Worm (Caenorhabditis elegans): ENCODE results near the gene CD4.11.

CD4.11 gene

DNA sequence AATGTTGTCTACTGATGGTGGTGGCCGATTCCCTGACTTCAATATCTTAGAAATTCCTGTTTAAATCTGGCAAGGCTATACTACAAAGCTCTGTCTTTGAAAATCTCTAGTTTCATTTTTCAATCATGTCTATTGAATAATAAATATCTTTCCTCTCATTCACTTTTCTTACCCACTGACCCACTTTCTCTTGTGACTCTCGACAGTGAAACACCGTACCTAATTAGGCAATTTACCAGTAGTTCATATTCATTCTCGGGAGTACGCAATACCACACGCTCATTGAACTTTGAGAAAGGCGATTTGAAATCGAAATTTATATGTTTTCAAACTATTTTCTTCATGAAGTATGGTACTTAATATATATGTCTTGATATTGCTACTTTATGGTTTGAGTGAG is at the start of gene CD4.11:
Gene CD4.11, plus strand, starts transcription at position 301 of the 400 bp plus-strand sequence.
- TF ChIP-seq unc-62 (GFP tag; optimal IDR thresholded peaks at IDR 0.05) (no peak), mls-2 (tag; optimal IDR thresholded peaks at IDR 0.05) (no peak), bed-3 (GFP tag; optimal IDR thresholded peaks at IDR 0.05) (no peak), cnd-1 (tag; optimal IDR thresholded peaks at IDR 0.05) (no peak), lsy-2 (tag; optimal IDR thresholded peaks at IDR 0.05) (no peak), elt-3 (tag; optimal IDR thresholded peaks at IDR 0.05) (no peak), hlh-1 (tag; optimal IDR thresholded peaks at IDR 0.05) (no peak), nhr-237 (tag; optimal IDR thresholded peaks at IDR 0.05) (no peak), sptf-1 (tag; optimal IDR thresholded peaks at IDR 0.05) (no peak), ztf-11 (tag; optimal IDR thresholded peaks at IDR 0.05) (no peak), elt-1 (tag; optimal IDR thresholded peaks at IDR 0.05; ENCODE audit: borderline replicate concordance, insufficient read depth) (no peak), snpc-4 (tag; optimal IDR thresholded peaks at IDR 0.05) (no peak), nhr-2 (tag; optimal IDR thresholded peaks at IDR 0.05) (no peak)

DNA sequence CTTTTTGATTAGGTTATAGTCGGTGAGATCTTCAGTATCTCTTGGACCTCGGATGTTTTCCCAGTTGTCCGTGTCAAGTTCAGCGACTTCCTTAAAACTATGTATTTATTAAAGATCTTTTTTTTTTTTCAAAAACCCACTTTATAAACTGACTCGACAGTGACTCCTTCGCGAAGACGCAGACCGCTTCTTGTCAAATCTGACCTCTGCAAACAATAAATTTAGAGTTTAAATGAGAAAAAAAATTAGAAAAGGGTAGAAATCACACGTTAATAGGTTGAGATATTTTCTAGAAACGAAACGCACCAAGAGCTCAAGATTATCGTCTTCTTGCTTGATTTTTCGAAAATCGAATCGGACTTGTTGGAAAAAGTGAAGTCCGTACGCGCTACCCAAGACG is 49.2 kb upstream of the CD4.11 start, which contains the start of gene C24G6.8:
Gene C24G6.8, minus strand, starts transcription at position 101 of the 400 bp plus-strand sequence.
- no peak for TF ChIP-seq ceh-43 (GFP tag; optimal IDR thresholded peaks at IDR 0.05)

DNA sequence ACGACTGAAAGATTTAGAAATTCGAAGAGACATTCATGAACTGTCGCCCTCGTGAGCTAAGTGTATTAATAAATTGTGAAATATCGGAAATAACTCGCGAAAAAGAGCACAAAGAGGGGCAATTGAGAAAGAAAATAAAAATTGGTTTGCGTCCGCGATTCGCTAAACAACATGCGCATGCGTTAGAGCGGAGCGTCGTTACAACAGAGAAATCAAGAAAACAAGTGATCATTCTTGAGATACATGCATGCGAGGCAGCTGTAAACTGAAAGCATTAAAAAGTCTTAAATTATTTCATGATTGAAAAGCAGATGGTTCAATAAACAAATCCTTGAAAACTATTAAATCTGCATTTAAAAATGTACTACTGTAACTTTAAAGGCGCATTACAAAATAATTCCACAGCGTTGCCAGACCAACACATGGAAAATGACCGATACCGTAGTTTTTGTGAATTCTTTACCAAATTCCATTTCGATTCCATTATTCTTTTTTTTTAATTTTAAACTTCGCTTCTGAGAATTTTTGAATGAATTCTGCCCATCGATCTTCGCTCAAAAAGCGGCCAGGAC is 48.6 kb upstream of the CD4.11 start, which contains the start of the genes cox-16 and syp-2:
Gene cox-16, minus strand, starts transcription at position 4 of the 572 bp plus-strand sequence.
Gene syp-2, plus strand, starts transcription at position 248 of the 572 bp plus-strand sequence.
- TF ChIP-seq ham-2 (GFP tag; optimal IDR thresholded peaks at IDR 0.05) (no peak), ces-1 (GFP tag; optimal IDR thresholded peaks at IDR 0.05) (no peak), hlh-1 (tag; optimal IDR thresholded peaks at IDR 0.05) (no peak), elt-1 (tag; optimal IDR thresholded peaks at IDR 0.05; ENCODE audit: borderline replicate concordance, insufficient read depth) (no peak), unc-39 (tag; optimal IDR thresholded peaks at IDR 0.05) (no peak), nhr-2 (tag; optimal IDR thresholded peaks at IDR 0.05) (no peak), lin-13 (tag; optimal IDR thresholded peaks at IDR 0.05) (no peak), nhr-237 (tag; optimal IDR thresholded peaks at IDR 0.05) (no peak), mls-2 (tag; optimal IDR thresholded peaks at IDR 0.05) (no peak), drap-1 (GFP tag; optimal IDR thresholded peaks at IDR 0.05) (no peak), lsy-2 (tag; optimal IDR thresholded peaks at IDR 0.05) (no peak)

DNA sequence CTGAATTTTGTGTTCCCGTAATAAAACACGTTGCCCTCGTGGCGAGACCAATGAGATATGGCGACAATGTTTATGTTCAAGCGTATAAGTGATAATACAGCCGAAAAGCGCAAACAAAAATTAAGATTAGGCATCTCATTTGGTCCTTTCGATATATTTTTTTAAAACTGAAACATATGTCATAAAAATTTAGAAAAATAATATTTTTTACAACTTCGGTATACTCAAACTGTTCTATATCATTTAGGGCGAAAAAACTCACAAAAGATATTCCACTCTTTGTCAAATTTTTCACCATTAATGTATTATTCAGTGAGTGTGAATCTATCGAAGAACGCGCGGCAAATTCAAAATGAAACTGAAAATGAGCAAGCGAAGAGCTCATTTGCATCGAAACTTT is 46.4 kb upstream of the CD4.11 start, which contains the start of gene cft-1:
Gene cft-1, plus strand, starts transcription at position 301 of the 400 bp plus-strand sequence.
- no peak for TF ChIP-seq lin-32 (GFP tag; optimal IDR thresholded peaks at IDR 0.05)
- no peak for TF ChIP-seq lin-13 (tag; optimal IDR thresholded peaks at IDR 0.05)
- no peak for TF ChIP-seq snpc-4 (tag; optimal IDR thresholded peaks at IDR 0.05)
- no peak for TF ChIP-seq cnd-1 (tag; optimal IDR thresholded peaks at IDR 0.05)
- no peak for TF ChIP-seq lsy-2 (tag; optimal IDR thresholded peaks at IDR 0.05)
- TF ChIP-seq blmp-1 (tag; optimal IDR thresholded peaks at IDR 0.05) = no peak
- TF ChIP-seq sptf-1 (tag; optimal IDR thresholded peaks at IDR 0.05) = no peak
- no peak for TF ChIP-seq sem-2 (GFP tag; optimal IDR thresholded peaks at IDR 0.05)
- TF ChIP-seq unc-39 (tag; optimal IDR thresholded peaks at IDR 0.05) = no peak
- TF ChIP-seq mep-1 (tag; optimal IDR thresholded peaks at IDR 0.05) = no peak
- TF ChIP-seq ztf-11 (tag; optimal IDR thresholded peaks at IDR 0.05) = no peak
- no peak for TF ChIP-seq ceh-43 (GFP tag; optimal IDR thresholded peaks at IDR 0.05)
- no peak for TF ChIP-seq hlh-1 (tag; optimal IDR thresholded peaks at IDR 0.05)
- TF ChIP-seq nhr-237 (tag; optimal IDR thresholded peaks at IDR 0.05) = no peak
- TF ChIP-seq nhr-76 (tag; optimal IDR thresholded peaks at IDR 0.05) = no peak
- no peak for TF ChIP-seq mls-2 (tag; optimal IDR thresholded peaks at IDR 0.05)
- TF ChIP-seq zip-8 (tag; optimal IDR thresholded peaks at IDR 0.05) = no peak

DNA sequence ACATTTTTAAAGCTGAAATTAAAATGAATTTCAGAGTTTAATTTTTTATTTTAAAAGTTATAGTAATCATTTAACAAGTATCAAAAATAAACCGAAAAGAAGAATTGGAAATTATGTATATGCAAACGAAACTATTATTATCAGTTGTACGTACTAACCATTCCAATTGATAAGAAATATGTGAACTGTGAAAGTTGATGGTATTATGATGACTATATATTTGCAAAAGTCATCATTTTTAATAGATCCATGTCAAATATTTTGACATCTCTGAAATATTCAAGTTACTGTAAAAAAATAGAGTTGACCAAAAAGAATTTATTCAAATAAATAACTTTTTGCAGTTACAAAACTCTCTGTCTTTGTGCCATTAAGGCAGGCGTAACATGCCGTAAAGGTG is 36.9 kb upstream of the CD4.11 start, which contains the start of gene ugt-48:
Gene ugt-48, minus strand, starts transcription at position 12 of the 400 bp plus-strand sequence.
- no peak for TF ChIP-seq unc-39 (tag; optimal IDR thresholded peaks at IDR 0.05)
- no peak for TF ChIP-seq lsy-2 (tag; optimal IDR thresholded peaks at IDR 0.05)
- no peak for TF ChIP-seq blmp-1 (tag; optimal IDR thresholded peaks at IDR 0.05)
- TF ChIP-seq zip-8 (tag; optimal IDR thresholded peaks at IDR 0.05) = no peak
- no peak for TF ChIP-seq elt-3 (tag; optimal IDR thresholded peaks at IDR 0.05)
- TF ChIP-seq mep-1 (tag; optimal IDR thresholded peaks at IDR 0.05) = no peak
- TF ChIP-seq mab-5 (tag; optimal IDR thresholded peaks at IDR 0.05) = no peak
- TF ChIP-seq hlh-1 (tag; optimal IDR thresholded peaks at IDR 0.05) = no peak

DNA sequence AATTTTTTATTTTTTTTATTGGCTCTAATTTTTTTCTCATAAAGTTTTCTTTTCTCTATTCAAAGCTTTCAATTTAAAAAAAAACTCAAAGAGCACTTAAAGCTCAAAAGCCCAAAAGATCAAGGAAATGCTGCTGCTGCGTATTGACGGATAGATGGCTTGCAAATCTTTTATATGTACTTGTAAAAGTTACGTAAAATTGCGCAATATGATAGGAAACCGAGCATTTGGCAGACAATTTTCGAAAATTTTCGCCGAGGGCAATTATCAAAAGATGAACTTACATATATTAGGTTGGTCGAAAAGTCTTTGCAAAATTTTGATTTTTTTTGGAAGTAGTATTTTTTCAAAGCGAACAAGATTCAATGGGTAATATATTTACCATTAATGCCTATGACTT is 36.4 kb upstream of the CD4.11 start:
- TF ChIP-seq ceh-43 (GFP tag; optimal IDR thresholded peaks at IDR 0.05) (no peak), zip-8 (tag; optimal IDR thresholded peaks at IDR 0.05) (peak; percentile 75), ztf-11 (tag; optimal IDR thresholded peaks at IDR 0.05) (no peak), M03D4.4 (tag; optimal IDR thresholded peaks at IDR 0.05) (no peak), nhr-76 (tag; optimal IDR thresholded peaks at IDR 0.05) (no peak), elt-3 (tag; optimal IDR thresholded peaks at IDR 0.05) (no peak), elt-1 (tag; optimal IDR thresholded peaks at IDR 0.05; ENCODE audit: borderline replicate concordance, insufficient read depth) (no peak), mab-5 (tag; optimal IDR thresholded peaks at IDR 0.05) (no peak), cnd-1 (tag; optimal IDR thresholded peaks at IDR 0.05) (no peak)
